Worm (Caenorhabditis elegans) whole organism, L2 larva: ENCODE measurements around the gene F34D10.9.

Source experiments
- ama-1 ChIP-seq: fragments of 150-350 bp; optimal IDR thresholded peaks from 2 replicates; lab custom pipeline; 2018; ENCODE audit warnings: inconsistent platforms
- ceh-82 ChIP-seq: fragments of 150-350 bp; optimal IDR thresholded peaks from 2 replicates; lab custom pipeline; 2014; ENCODE audit warnings: missing biosample characterization, missing genetic modification characterization
- lin-11 ChIP-seq: fragments of 150-350 bp; sonication (generic microtip); optimal IDR thresholded peaks from 2 replicates; lab custom pipeline; 2014; ENCODE audit warnings: missing biosample characterization, missing genetic modification characterization, inconsistent platforms, mixed read lengths
- mdl-1 ChIP-seq, 2 experiments: fragments of 150-350 bp in 1 of 2; sonication (generic microtip) in 1 of 2; optimal IDR thresholded peaks; 2 replicates each; lab custom pipeline; 2017; ENCODE audit warnings: missing biosample characterization in 2 of 2, missing genetic modification characterization in 2 of 2
- nhr-11 ChIP-seq: fragments of 150-350 bp; optimal IDR thresholded peaks from 2 replicates; lab custom pipeline; 2014; ENCODE audit warnings: missing biosample characterization, missing genetic modification characterization
- nhr-21 ChIP-seq: fragments of 150-350 bp; optimal IDR thresholded peaks from 2 replicates; lab custom pipeline; 2014; ENCODE audit warnings: missing biosample characterization, missing genetic modification characterization

DNA sequence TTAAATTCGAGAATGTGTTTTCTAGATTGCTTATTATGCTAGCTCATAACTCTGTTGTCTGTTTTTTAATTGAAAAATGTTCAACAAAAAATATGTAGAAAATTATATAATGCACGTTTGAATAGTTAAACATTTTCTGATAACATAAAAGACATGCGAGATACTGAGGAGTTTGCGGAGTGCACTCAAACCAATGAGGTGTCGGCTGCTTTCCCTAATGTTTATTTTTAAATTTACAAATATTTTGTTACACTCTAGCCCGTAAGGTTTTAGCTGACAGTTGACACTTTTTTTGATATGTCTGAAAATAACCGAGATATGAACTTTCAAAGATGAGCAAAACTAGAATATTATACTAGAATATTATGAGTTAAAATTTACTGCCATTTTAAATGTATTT is 35.2 kb upstream of the F34D10.9 start:
- TF ChIP-seq mdl-1 (tag; optimal IDR thresholded peaks at IDR 0.05; lab: Kevin White, UChicago) (no peak), ceh-82 (tag; lab: Kevin White, UChicago) (no peak), nhr-11 (no peak), ama-1 (lab: Kevin White, UChicago) (no peak), nhr-21 (tag; lab: Kevin White, UChicago) (no peak), lin-11 (tag; lab: Kevin White, UChicago) (no peak)
